Fruit fly (Drosophila melanogaster) Kc167 (cell line): ENCODE data around the gene TrpRS-m.

Source experiments
- Myc ChIP-seq: fragments of >200 bp; optimal IDR thresholded peaks from 2 replicates; lab custom pipeline; 2017; ENCODE audit warnings: missing external identifiers
- Sin3A ChIP-seq: fragments of >200 bp; optimal IDR thresholded peaks from 2 replicates; lab custom pipeline; 2018; ENCODE audit warnings: missing external identifiers
- h ChIP-seq: fragments of >200 bp; optimal IDR thresholded peaks from 3 replicates; lab custom pipeline; 2018; ENCODE audit warnings: missing external identifiers
- insv ChIP-seq: fragments of >200 bp; optimal IDR thresholded peaks from 3 replicates; lab custom pipeline; 2018; ENCODE audit warnings: missing external identifiers
- ttk ChIP-seq: sonication (Bioruptor generic); optimal IDR thresholded peaks from 2 replicates; lab custom pipeline; 2017; ENCODE audit warnings: missing external identifiers

dm6 chr3L:17833525-17833924 lies 16.0 kb upstream of the TrpRS-m start, which contains the start of gene CG32188:
- TF ChIP-seq h (lab: Kevin White, UChicago) = no peak
- no peak for TF ChIP-seq Myc (lab: Kevin White, UChicago)
- no peak for TF ChIP-seq ttk (lab: Kevin White, UChicago)
- no peak for TF ChIP-seq Sin3A
- no peak for TF ChIP-seq insv (lab: Kevin White, UChicago)
